Worm (Caenorhabditis elegans) whole organism, L3 larva: ENCODE results near the gene srh-76.

Source experiments
- ZK546.5 ChIP-seq: sonication (generic microtip); optimal IDR thresholded peaks from 2 replicates; lab custom pipeline; 2017; ENCODE audit warnings: missing biosample characterization, missing genetic modification characterization
- ceh-28 ChIP-seq: fragments of 150-350 bp; optimal IDR thresholded peaks from 2 replicates; lab custom pipeline; 2014; ENCODE audit warnings: missing biosample characterization, missing genetic modification reagents, missing genetic modification characterization
- ceh-82 ChIP-seq: fragments of 150-350 bp; optimal IDR thresholded peaks from 2 replicates; lab custom pipeline; 2014; ENCODE audit warnings: missing biosample characterization, missing genetic modification characterization
- daf-12 ChIP-seq: fragments of 150-350 bp; optimal IDR thresholded peaks from 2 replicates; lab custom pipeline; 2014; ENCODE audit warnings: missing biosample characterization, missing genetic modification reagents, missing genetic modification characterization
- egl-27 ChIP-seq: sonication (generic microtip); optimal IDR thresholded peaks from 4 replicates; lab custom pipeline; 2017; ENCODE audit warnings: missing biosample characterization, missing genetic modification reagents, missing genetic modification characterization
- lin-39 ChIP-seq: fragments of 150-350 bp; optimal IDR thresholded peaks from 2 replicates; lab custom pipeline; 2018; ENCODE audit warnings: missing biosample characterization, missing genetic modification reagents, missing genetic modification characterization
- mdl-1 ChIP-seq: fragments of 150-350 bp; optimal IDR thresholded peaks from 2 replicates; lab custom pipeline; 2014; ENCODE audit warnings: missing biosample characterization, missing genetic modification characterization
- nhr-67 ChIP-seq: fragments of 150-350 bp; optimal IDR thresholded peaks from 2 replicates; lab custom pipeline; 2014; ENCODE audit warnings: missing biosample characterization, missing genetic modification characterization
- nhr-76 ChIP-seq: fragments of 150-350 bp; sonication (generic microtip); optimal IDR thresholded peaks from 5 replicates; lab custom pipeline; 2014; ENCODE audit warnings: missing biosample characterization, missing genetic modification characterization
- nhr-77 ChIP-seq: fragments of 150-350 bp; optimal IDR thresholded peaks from 2 replicates; lab custom pipeline; 2014; ENCODE audit warnings: missing biosample characterization, missing genetic modification characterization
- ztf-11 ChIP-seq: fragments of 150-350 bp; optimal IDR thresholded peaks from 2 replicates; lab custom pipeline; 2014; ENCODE audit warnings: missing biosample characterization, missing genetic modification characterization

ce11 chrV:5813060-5813659 lies 20.5 kb upstream of the srh-76 start, which contains the start of gene ZC250.4:
- no peak for TF ChIP-seq ceh-28
- TF ChIP-seq nhr-76 (tag; lab: Kevin White, UChicago) = no peak
- TF ChIP-seq ztf-11 (tag; lab: Kevin White, UChicago) = no peak
- no peak for TF ChIP-seq nhr-67 (tag; lab: Kevin White, UChicago)
- TF ChIP-seq lin-39 = no peak
- no peak for TF ChIP-seq daf-12
- no peak for TF ChIP-seq ceh-82 (tag; lab: Kevin White, UChicago)
- no peak for TF ChIP-seq nhr-77
- TF ChIP-seq egl-27 = no peak
- no peak for TF ChIP-seq ZK546.5 (tag; lab: Kevin White, UChicago)
- TF ChIP-seq mdl-1 (tag; lab: Kevin White, UChicago) = no peak
